Fruit fly (Drosophila melanogaster): ENCODE data around the gene CG14275.
A peak's percentile ranks its signal among the peaks of the same experiment; 100 is the strongest.

The CG14275 gene

DNA sequence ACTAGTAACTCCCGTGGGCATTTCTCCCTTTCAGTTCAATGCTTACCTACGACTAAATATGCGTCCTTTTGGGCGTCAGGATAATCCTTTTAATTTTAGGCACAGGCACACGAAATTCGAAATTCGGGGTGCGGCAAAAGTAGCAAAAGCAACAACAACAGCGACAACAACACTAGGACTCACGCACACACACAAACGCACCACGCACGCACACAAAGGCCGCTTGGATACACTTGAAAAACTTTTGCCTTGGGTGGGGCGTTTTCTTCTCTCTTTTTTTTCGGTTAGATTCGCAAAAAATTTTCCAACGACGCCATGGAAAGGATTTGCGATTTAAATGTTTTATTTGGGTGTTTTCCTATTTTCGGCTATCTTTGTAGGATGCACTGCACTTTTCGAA, 30.9 kb upstream of the CG14275 start (continued):
- TF ChIP-seq row (GFP tag; IDR thresholded peaks at IDR 0.05) (peak; percentile 25; the same call in 1 of the 3 replicates), CG6791 (GFP tag; IDR thresholded peaks at IDR 0.05; ENCODE audit: partially characterized antibody) (0 out of 3 replicates have a peak, but pooled peaks have one; percentile 13)

DNA sequence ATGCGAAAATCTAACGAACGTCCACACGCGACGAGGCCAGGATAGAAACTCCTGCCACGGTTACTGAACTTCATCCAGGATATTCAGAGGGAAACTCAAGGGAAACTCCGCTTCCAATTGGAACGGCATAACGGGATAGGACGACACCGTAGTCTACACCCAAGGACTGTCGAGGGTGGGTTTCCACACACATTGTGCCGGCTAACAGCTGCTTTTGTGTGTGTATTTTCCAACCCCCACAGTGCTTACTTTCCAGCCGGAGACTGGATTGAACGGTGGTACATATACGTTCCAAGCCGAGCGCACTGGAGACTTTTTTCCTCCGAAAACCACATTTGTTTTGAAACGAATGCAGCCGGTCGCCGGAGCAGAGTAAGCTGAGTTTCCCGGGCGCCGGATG, 30.2 kb upstream of the CG14275 start:
- TF ChIP-seq twi (tag; optimal IDR thresholded peaks at IDR 0.05) (peak; percentile 17), ap (GFP tag; IDR thresholded peaks at IDR 0.05) (no peak), Lhr (GFP tag; optimal IDR thresholded peaks at IDR 0.05) (no peak), bab2 (GFP tag; optimal IDR thresholded peaks at IDR 0.05) (no peak), crp (GFP tag; optimal IDR thresholded peaks at IDR 0.05) (peak in 1 of 2 experiments; percentile 37), bbx (GFP tag; IDR thresholded peaks at IDR 0.05; ENCODE audit: partially characterized antibody) (peak; percentile 14; the same call in 1 of the 2 replicates), dmrt11E (tag; optimal IDR thresholded peaks at IDR 0.05) (no peak), CG10431 (GFP tag; optimal IDR thresholded peaks at IDR 0.05) (peak; percentile 36), CG32767 (GFP tag; IDR thresholded peaks at IDR 0.05) (peak; percentile 20; the same call in 1 of the 2 replicates), Med (GFP tag) (peak; percentile 24), CG4730 (GFP tag; IDR thresholded peaks at IDR 0.05) (no peak), insv (GFP tag; optimal IDR thresholded peaks at IDR 0.05) (peak; percentile 56 to 88), az2 (GFP tag; optimal IDR thresholded peaks at IDR 0.05) (no peak), bowl (GFP tag; IDR thresholded peaks at IDR 0.05) (0 out of 2 replicates have a peak, but pooled peaks have one; percentile 8), Deaf1 (tag; optimal IDR thresholded peaks at IDR 0.05) (peak; percentile 73), Sox100B (GFP tag; optimal IDR thresholded peaks at IDR 0.05) (no peak), pros (GFP tag; optimal IDR thresholded peaks at IDR 0.05) (peak; percentile 72), Meics (GFP tag; optimal IDR thresholded peaks at IDR 0.05) (no peak), CG34224 (GFP tag; IDR thresholded peaks at IDR 0.05; ENCODE audit: partially characterized antibody) (0 out of 3 replicates have a peak, but pooled peaks have one; percentile 18), seq (GFP tag; IDR thresholded peaks at IDR 0.05) (peak; percentile 83), CG1233 (GFP tag; optimal IDR thresholded peaks at IDR 0.05) (no peak)

DNA sequence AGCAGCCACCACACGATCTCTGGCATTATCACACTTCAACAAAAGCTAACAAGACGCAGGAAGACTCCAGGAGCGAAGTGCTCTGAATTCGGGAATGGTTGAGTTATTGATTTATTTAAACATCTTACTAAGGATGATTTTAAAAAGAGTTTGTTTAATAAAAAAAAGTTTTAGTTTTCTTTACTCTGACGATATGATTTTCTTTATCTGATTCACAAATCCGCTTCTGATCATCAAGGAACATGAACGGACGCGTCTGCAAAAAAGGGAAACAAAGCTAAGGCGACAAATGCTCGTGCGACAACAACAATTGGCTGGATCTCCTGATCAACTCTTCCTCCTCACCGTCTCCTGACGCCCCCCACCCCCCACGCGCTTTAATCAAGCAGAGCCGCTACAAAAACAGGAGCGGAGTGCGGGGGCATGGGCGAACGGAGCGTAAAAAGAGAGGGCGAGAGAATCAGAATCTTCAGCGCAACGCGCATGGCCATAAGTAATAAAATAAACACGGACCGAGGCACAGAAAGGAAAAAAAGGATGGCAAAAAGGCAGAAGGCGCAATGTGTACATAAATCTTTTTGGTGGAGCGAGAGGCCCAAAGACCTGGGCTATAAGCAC, 28.0 kb upstream of the CG14275 start:
- no peak for TF ChIP-seq Bdp1 (GFP tag; optimal IDR thresholded peaks at IDR 0.05)
- peak; percentile 7 for TF ChIP-seq CG14710 (tag; optimal IDR thresholded peaks at IDR 0.05)
- peak; percentile 75 for TF ChIP-seq crol (GFP tag; IDR thresholded peaks at IDR 0.05)
- TF ChIP-seq Scr (GFP tag; IDR thresholded peaks at IDR 0.05; ENCODE audit: partially characterized antibody), result 0 out of 2 replicates have a peak, but pooled peaks have one; percentile 23
- TF ChIP-seq CG33557 (GFP tag; optimal IDR thresholded peaks at IDR 0.05), result no peak
- peak in 1 of 2 experiments; percentile 68 for TF ChIP-seq bsh (GFP tag; optimal IDR thresholded peaks at IDR 0.05)
- peak; percentile 65 for TF ChIP-seq corto (GFP tag; optimal IDR thresholded peaks at IDR 0.05)
- no peak for TF ChIP-seq CG7786 (GFP tag; optimal IDR thresholded peaks at IDR 0.05)
- no peak for TF ChIP-seq Awh (GFP tag; IDR thresholded peaks at IDR 0.05)
- 0 out of 3 replicates have a peak, but pooled peaks have one; percentile 9 for TF ChIP-seq CG16813 (GFP tag; IDR thresholded peaks at IDR 0.05; ENCODE audit: partially characterized antibody)
- 0 out of 3 replicates have a peak, but pooled peaks have one; percentile 10 for TF ChIP-seq gce (GFP tag; IDR thresholded peaks at IDR 0.05)
- no peak for TF ChIP-seq Pdp1 (GFP tag; optimal IDR thresholded peaks at IDR 0.05)
- no peak for TF ChIP-seq prd (optimal IDR thresholded peaks at IDR 0.05)
- TF ChIP-seq prd (GFP tag; IDR thresholded peaks at IDR 0.05), result peak; percentile 16; the same call in 1 of the 3 replicates
- TF ChIP-seq CG10979 (tag; optimal IDR thresholded peaks at IDR 0.05), result peak; percentile 19
- no peak for TF ChIP-seq chn (GFP tag; optimal IDR thresholded peaks at IDR 0.05)
- no peak for TF ChIP-seq Tbp (GFP tag; optimal IDR thresholded peaks at IDR 0.05)
- TF ChIP-seq chinmo (GFP tag; IDR thresholded peaks at IDR 0.05; ENCODE audit: partially characterized antibody), result 0 out of 4 replicates have a peak, but pooled peaks have one; percentile 47
- TF ChIP-seq Hmx (GFP tag; optimal IDR thresholded peaks at IDR 0.05), result no peak
- TF ChIP-seq Opbp (GFP tag; IDR thresholded peaks at IDR 0.05; ENCODE audit: partially characterized antibody), result peak; percentile 31; the same call in 1 of the 3 replicates
- no peak for TF ChIP-seq hkb (optimal IDR thresholded peaks at IDR 0.05)
- TF ChIP-seq hkb (GFP tag; IDR thresholded peaks at IDR 0.05), result 0 out of 2 replicates have a peak, but pooled peaks have one; percentile 22
- no peak for TF ChIP-seq wek (GFP tag; optimal IDR thresholded peaks at IDR 0.05)
- TF ChIP-seq hb (GFP tag; IDR thresholded peaks at IDR 0.05; ENCODE audit: partially characterized antibody), result peak; percentile 19; the same call in 1 of the 3 replicates

Measured in whole organism, embryonic.